Worm (Caenorhabditis elegans) whole organism, L1 larva: ENCODE results near the gene smg-3.
A peak's percentile ranks its signal among the peaks of the same experiment; 100 is the strongest.

ENCODE experiments used
- C16A3.4 ChIP-seq: fragments of 150-350 bp; optimal IDR thresholded peaks from 2 replicates; lab custom pipeline; 2014; ENCODE audit warnings: missing biosample characterization, missing genetic modification characterization
- F16B12.6 ChIP-seq: fragments of 150-350 bp; optimal IDR thresholded peaks from 2 replicates; lab custom pipeline; 2014; ENCODE audit warnings: missing biosample characterization, missing genetic modification characterization
- aha-1 ChIP-seq: fragments of 150-350 bp; optimal IDR thresholded peaks from 2 replicates; lab custom pipeline; 2014; ENCODE audit warnings: missing biosample characterization, missing genetic modification characterization
- aly-2 ChIP-seq: fragments of 150-350 bp; optimal IDR thresholded peaks from 2 replicates; lab custom pipeline; 2014; ENCODE audit warnings: missing biosample characterization, missing genetic modification characterization
- ama-1 ChIP-seq: fragments of 150-350 bp; optimal IDR thresholded peaks from 2 replicates; lab custom pipeline; 2014
- blmp-1 ChIP-seq: fragments of 150-350 bp; optimal IDR thresholded peaks from 2 replicates; lab custom pipeline; 2014; ENCODE audit warnings: missing biosample characterization, missing genetic modification characterization
- ceh-63 ChIP-seq: fragments of 200-800 bp; sonication (Bioruptor generic); optimal IDR thresholded peaks from 2 replicates; lab custom pipeline; 2018; ENCODE audit warnings: mild to moderate bottlenecking, missing genetic modification characterization, missing compliant biosample characterization
- ceh-8 ChIP-seq: fragments of 200-800 bp; sonication (Bioruptor generic); optimal IDR thresholded peaks from 2 replicates; lab custom pipeline; 2018; ENCODE audit warnings: mild to moderate bottlenecking, missing genetic modification characterization, moderate library complexity, missing compliant biosample characterization
- ceh-88 ChIP-seq: fragments of 200-800 bp; sonication (Bioruptor generic); IDR thresholded peaks from 2 replicates; pipeline ENCODE4 v1.3.6; 2022; ENCODE audit warnings: missing genetic modification characterization, missing compliant biosample characterization
- ceh-90 ChIP-seq: sonication (generic microtip); optimal IDR thresholded peaks from 2 replicates; lab custom pipeline; 2016; ENCODE audit warnings: missing genetic modification characterization, missing compliant biosample characterization
- ces-1 ChIP-seq: fragments of 150-350 bp; optimal IDR thresholded peaks from 2 replicates; lab custom pipeline; 2014; ENCODE audit warnings: missing biosample characterization, missing genetic modification reagents, missing genetic modification characterization
- dpl-1 ChIP-seq, 3 experiments: fragments of 150-350 bp in 2 of 3; sonication (generic microtip) in 1 of 3; optimal IDR thresholded peaks; 2 replicates each; lab custom pipeline; 2014 to 2017; ENCODE audit warnings: missing biosample characterization in 3 of 3, missing genetic modification characterization in 3 of 3, missing genetic modification reagents in 3 of 3
- dsc-1 ChIP-seq: sonication (generic microtip); optimal IDR thresholded peaks from 2 replicates; lab custom pipeline; 2016; ENCODE audit warnings: mild to moderate bottlenecking, missing genetic modification characterization, missing compliant biosample characterization
- efl-1 ChIP-seq, 4 experiments: fragments of 150-350 bp; optimal IDR thresholded peaks in 3 of 4; peaks in 1 of 4; 1 replicate in 1 of 4; 2 replicates in 3 of 4; lab custom pipeline; 2014; ENCODE audit warnings: missing biosample characterization in 2 of 4, missing genetic modification characterization in 2 of 4, missing genetic modification reagents in 2 of 4
- elt-3 ChIP-seq, 6 experiments: fragments of 150-350 bp in 1 of 6; sonication (generic microtip); optimal IDR thresholded peaks; 2 replicates each; lab custom pipeline; 2017 to 2018; ENCODE audit warnings: missing biosample characterization in 6 of 6, missing genetic modification characterization in 6 of 6, inconsistent platforms in 1 of 6
- ets-5 ChIP-seq: fragments of 200-800 bp; sonication (Bioruptor generic); IDR thresholded peaks from 2 replicates; pipeline ENCODE4 v1.3.6; 2022; ENCODE audit warnings: missing genetic modification characterization, missing compliant biosample characterization
- fkh-4 ChIP-seq: sonication (generic microtip); optimal IDR thresholded peaks from 2 replicates; lab custom pipeline; 2016; ENCODE audit warnings: missing compliant biosample characterization, missing genetic modification characterization, borderline replicate concordance
- fos-1 ChIP-seq: fragments of 150-350 bp; optimal IDR thresholded peaks from 2 replicates; lab custom pipeline; 2014; ENCODE audit warnings: missing biosample characterization, missing genetic modification characterization
- grh-1 ChIP-seq: fragments of 200-800 bp; sonication (Bioruptor generic); IDR thresholded peaks from 2 replicates; pipeline ENCODE4 v1.3.6; 2022; ENCODE audit warnings: missing genetic modification reagents, missing genetic modification characterization, missing compliant biosample characterization
- hlh-17 ChIP-seq: fragments of 200-800 bp; sonication (Bioruptor generic); optimal IDR thresholded peaks from 2 replicates; lab custom pipeline; 2018; ENCODE audit warnings: missing genetic modification characterization, mild to moderate bottlenecking, missing compliant biosample characterization, moderate library complexity, borderline replicate concordance
- irx-1 ChIP-seq: sonication (generic microtip); optimal IDR thresholded peaks from 2 replicates; lab custom pipeline; 2016; ENCODE audit warnings: missing genetic modification characterization, missing compliant biosample characterization
- isw-1 ChIP-seq: fragments of 200-800 bp; sonication (Bioruptor generic); IDR thresholded peaks from 2 replicates; pipeline ENCODE4 v1.3.6; 2022; ENCODE audit warnings: missing genetic modification characterization, missing compliant biosample characterization
- lin-13 ChIP-seq: fragments of 150-350 bp; optimal IDR thresholded peaks from 2 replicates; lab custom pipeline; 2014; ENCODE audit warnings: missing biosample characterization, missing genetic modification reagents, missing genetic modification characterization
- lin-14 ChIP-seq: fragments of 200-800 bp; sonication (Bioruptor generic); optimal IDR thresholded peaks from 2 replicates; lab custom pipeline; 2018; ENCODE audit warnings: mild to moderate bottlenecking, missing genetic modification characterization, moderate library complexity, missing compliant biosample characterization
- lin-15B ChIP-seq: fragments of 150-350 bp; sonication (generic microtip); optimal IDR thresholded peaks from 3 replicates; lab custom pipeline; 2014; ENCODE audit warnings: missing biosample characterization, missing genetic modification characterization
- lin-35 ChIP-seq, 2 experiments: fragments of 150-350 bp; optimal IDR thresholded peaks; 2 replicates each; lab custom pipeline; 2014; ENCODE audit warnings: missing biosample characterization in 2 of 2, missing genetic modification characterization in 2 of 2, missing genetic modification reagents in 2 of 2
- lin-39 ChIP-seq: fragments of 150-350 bp; optimal IDR thresholded peaks from 2 replicates; lab custom pipeline; 2014; ENCODE audit warnings: missing biosample characterization, missing genetic modification reagents, missing genetic modification characterization
- lir-3 ChIP-seq: sonication (generic microtip); optimal IDR thresholded peaks from 2 replicates; lab custom pipeline; 2016; ENCODE audit warnings: mild to moderate bottlenecking, missing genetic modification characterization, moderate library complexity, missing compliant biosample characterization; ENCODE audit not compliant: poor library complexity
- lsy-2 ChIP-seq, 2 experiments: fragments of 150-350 bp; optimal IDR thresholded peaks; 2 replicates each; lab custom pipeline; 2014; ENCODE audit warnings: missing biosample characterization in 2 of 2, missing genetic modification characterization in 2 of 2
- mdl-1 ChIP-seq, 2 experiments: fragments of 150-350 bp; optimal IDR thresholded peaks; 2 replicates each; lab custom pipeline; 2014 to 2017; ENCODE audit warnings: missing biosample characterization in 2 of 2, missing genetic modification characterization in 2 of 2, inconsistent platforms in 1 of 2
- mef-2 ChIP-seq: fragments of 150-350 bp; optimal IDR thresholded peaks from 2 replicates; lab custom pipeline; 2014; ENCODE audit warnings: missing biosample characterization, missing genetic modification characterization
- mep-1 ChIP-seq: fragments of 150-350 bp; optimal IDR thresholded peaks from 2 replicates; lab custom pipeline; 2014; ENCODE audit warnings: missing biosample characterization, missing genetic modification characterization
- nhr-11 ChIP-seq: fragments of 150-350 bp; optimal IDR thresholded peaks from 2 replicates; lab custom pipeline; 2014; ENCODE audit warnings: missing biosample characterization, missing genetic modification characterization
- nhr-19 ChIP-seq: fragments of 200-800 bp; sonication (Bioruptor generic); conservative IDR thresholded peaks from 2 replicates; pipeline ENCODE4 v1.3.6; 2022; ENCODE audit warnings: missing genetic modification characterization, missing compliant biosample characterization
- nhr-20 ChIP-seq: sonication (generic microtip); optimal IDR thresholded peaks from 2 replicates; lab custom pipeline; 2016; ENCODE audit warnings: mild to moderate bottlenecking, missing genetic modification characterization, missing compliant biosample characterization
- nhr-47 ChIP-seq: sonication (generic microtip); optimal IDR thresholded peaks from 2 replicates; lab custom pipeline; 2016; ENCODE audit warnings: mild to moderate bottlenecking, missing genetic modification characterization, moderate library complexity, missing compliant biosample characterization
- nhr-71 ChIP-seq: sonication (generic microtip); optimal IDR thresholded peaks from 2 replicates; lab custom pipeline; 2016; ENCODE audit warnings: mild to moderate bottlenecking, missing genetic modification characterization, moderate library complexity, missing compliant biosample characterization
- nhr-84 ChIP-seq: sonication (generic microtip); optimal IDR thresholded peaks from 2 replicates; lab custom pipeline; 2017; ENCODE audit warnings: missing biosample characterization, missing genetic modification characterization
- nhr-85 ChIP-seq: sonication (generic microtip); peaks from one replicate; lab custom pipeline; 2016; ENCODE audit warnings: missing genetic modification characterization, inconsistent platforms, missing compliant biosample characterization
- pax-3 ChIP-seq: fragments of 200-800 bp; sonication (Bioruptor generic); optimal IDR thresholded peaks from 2 replicates; lab custom pipeline; 2018; ENCODE audit warnings: mild to moderate bottlenecking, missing genetic modification characterization, moderate library complexity, missing compliant biosample characterization
- swsn-7 ChIP-seq: sonication (generic microtip); optimal IDR thresholded peaks from 2 replicates; lab custom pipeline; 2016; ENCODE audit warnings: missing genetic modification characterization, missing compliant biosample characterization
- tbx-2 ChIP-seq: sonication (generic microtip); optimal IDR thresholded peaks from 2 replicates; lab custom pipeline; 2016; ENCODE audit warnings: missing genetic modification characterization, missing compliant biosample characterization
- unc-130 ChIP-seq: fragments of 150-350 bp; optimal IDR thresholded peaks from 2 replicates; lab custom pipeline; 2017; ENCODE audit warnings: missing biosample characterization, missing genetic modification characterization, inconsistent platforms
- unc-30 ChIP-seq: sonication (generic microtip); optimal IDR thresholded peaks from 2 replicates; lab custom pipeline; 2017; ENCODE audit warnings: missing biosample characterization, missing genetic modification characterization
- vab-15 ChIP-seq: sonication (generic microtip); optimal IDR thresholded peaks from 2 replicates; lab custom pipeline; 2017; ENCODE audit warnings: missing genotype, mild to moderate bottlenecking, missing genetic modification characterization, missing compliant biosample characterization
- xbp-1 ChIP-seq: sonication (generic microtip); optimal IDR thresholded peaks from 2 replicates; lab custom pipeline; 2016; ENCODE audit warnings: missing genetic modification characterization, missing compliant biosample characterization
- zip-4 ChIP-seq: fragments of 200-800 bp; sonication (Bioruptor generic); optimal IDR thresholded peaks from 2 replicates; lab custom pipeline; 2018; ENCODE audit warnings: mild to moderate bottlenecking, missing genetic modification characterization, moderate library complexity, missing compliant biosample characterization
- ztf-11 ChIP-seq, 2 experiments: sonication (generic microtip); optimal IDR thresholded peaks; 2 replicates each; lab custom pipeline; 2016 to 2017; ENCODE audit warnings: missing genetic modification characterization in 2 of 2, missing biosample characterization in 1 of 2, missing compliant biosample characterization in 1 of 2
- ztf-4 ChIP-seq: fragments of 150-350 bp; optimal IDR thresholded peaks from 2 replicates; lab custom pipeline; 2014; ENCODE audit warnings: missing biosample characterization, missing genetic modification characterization

Gene smg-3

DNA sequence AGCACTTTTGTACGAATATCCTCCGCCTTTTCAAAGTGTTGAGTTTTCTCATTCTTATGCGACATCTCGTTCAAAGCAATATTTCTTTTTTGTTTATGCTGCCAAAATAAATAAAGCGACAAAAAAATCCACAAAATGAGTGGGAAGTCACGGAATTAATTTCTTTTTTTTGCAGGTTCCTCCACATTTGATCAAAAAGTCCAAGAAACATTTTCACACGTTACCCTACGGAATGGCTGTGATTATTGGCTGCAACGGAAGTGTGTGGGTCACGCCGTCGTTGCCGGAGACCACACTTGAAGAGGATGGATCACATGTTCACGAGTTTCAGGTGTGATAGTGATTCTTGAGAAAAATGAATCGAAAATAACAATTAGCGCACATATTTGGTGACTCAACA, 43.7 kb upstream of the smg-3 start, which contains the start of gene Y73B6BL.22:
Gene Y73B6BL.22, minus strand, starts transcription at position 101 of the 400 bp plus-strand sequence.
- no peak for TF ChIP-seq mdl-1 (tag; optimal IDR thresholded peaks at IDR 0.05; lab: Kevin White, UChicago)
- no peak for TF ChIP-seq hlh-17 (GFP tag; lab: Kevin White, UChicago)
- TF ChIP-seq efl-1 (optimal IDR thresholded peaks at IDR 0.05; lab: Kevin White, UChicago) = no peak
- no peak for TF ChIP-seq efl-1 (GFP tag; optimal IDR thresholded peaks at IDR 0.05 in 1 of 2; lab: Kevin White, UChicago)
- TF ChIP-seq ceh-88 (GFP tag; lab: Robert Waterston, UW) = no peak
- no peak for TF ChIP-seq C16A3.4 (tag; lab: Kevin White, UChicago)
- TF ChIP-seq blmp-1 (tag; lab: Kevin White, UChicago) = no peak
- TF ChIP-seq xbp-1 (tag; lab: Kevin White, UChicago) = no peak
- TF ChIP-seq mep-1 (tag; lab: Kevin White, UChicago) = no peak
- TF ChIP-seq nhr-84 = no peak
- no peak for TF ChIP-seq zip-4 (GFP tag; lab: Kevin White, UChicago)
- no peak for TF ChIP-seq nhr-11 (tag; lab: Kevin White, UChicago)
- no peak for TF ChIP-seq ztf-4
- no peak for TF ChIP-seq unc-30 (tag; lab: Kevin White, UChicago)
- no peak for TF ChIP-seq ceh-90 (tag; lab: Kevin White, UChicago)
- no peak for TF ChIP-seq irx-1 (tag; lab: Kevin White, UChicago)

- peak; percentile 47 for TF ChIP-seq dsc-1
- TF ChIP-seq lin-39 = no peak
- peak; percentile 98 to 99 for TF ChIP-seq lin-35 (GFP tag; optimal IDR thresholded peaks at IDR 0.05; lab: Kevin White, UChicago)
- peak; percentile 73 for TF ChIP-seq lin-15B
- no peak for TF ChIP-seq ces-1 (GFP tag; lab: Kevin White, UChicago)
- peak; percentile 50; the same call in 1 of the 2 replicates for TF ChIP-seq nhr-19 (GFP tag; lab: Robert Waterston, UW)
- TF ChIP-seq mdl-1 (tag; optimal IDR thresholded peaks at IDR 0.05; lab: Kevin White, UChicago) = peak in 1 of 2 experiments; percentile 13
- peak; percentile 75 to 87 for TF ChIP-seq lsy-2 (tag; optimal IDR thresholded peaks at IDR 0.05; lab: Kevin White, UChicago)
- peak; percentile 53 for TF ChIP-seq aly-2
- no peak for TF ChIP-seq mef-2 (tag; lab: Kevin White, UChicago)
- TF ChIP-seq grh-1 (GFP tag; lab: Robert Waterston, UW) = peak; percentile 19; the same call in 1 of the 2 replicates
- TF ChIP-seq tbx-2 (tag; lab: Kevin White, UChicago) = peak; percentile 60
- peak; percentile 22 for TF ChIP-seq ceh-8
- peak; percentile 77 for TF ChIP-seq nhr-47 (tag; lab: Kevin White, UChicago)
- peak; percentile 62 for TF ChIP-seq nhr-20
- TF ChIP-seq C16A3.4 (tag; lab: Kevin White, UChicago) = peak; percentile 70
- TF ChIP-seq F16B12.6 = peak; percentile 61
- TF ChIP-seq lir-3 (tag; lab: Kevin White, UChicago) = peak; percentile 13
- peak in 1 of 6 experiments; percentile 34 for TF ChIP-seq elt-3 (tag; optimal IDR thresholded peaks at IDR 0.05; lab: Kevin White, UChicago)
- TF ChIP-seq mep-1 (tag; lab: Kevin White, UChicago) = peak; percentile 65
- peak in 1 of 2 experiments; percentile 9 for TF ChIP-seq ztf-11 (tag; optimal IDR thresholded peaks at IDR 0.05; lab: Kevin White, UChicago)
- peak; percentile 63 for TF ChIP-seq swsn-7 (tag; lab: Kevin White, UChicago)
- TF ChIP-seq nhr-85 (tag; lab: Kevin White, UChicago) = peak; percentile 76
- TF ChIP-seq fkh-4 (tag; lab: Kevin White, UChicago) = no peak
- peak; percentile 54 for TF ChIP-seq lin-13 (GFP tag; lab: Kevin White, UChicago)
- no peak for TF ChIP-seq ets-5 (GFP tag; lab: Robert Waterston, UW)
- TF ChIP-seq ceh-90 (tag; lab: Kevin White, UChicago) = no peak
- TF ChIP-seq lin-14 (GFP tag; lab: Kevin White, UChicago) = no peak
- TF ChIP-seq ama-1 (lab: Kevin White, UChicago) = no peak
- peak; percentile 69 for TF ChIP-seq isw-1 (GFP tag; lab: Robert Waterston, UW)
- TF ChIP-seq ceh-63 (GFP tag; lab: Kevin White, UChicago) = no peak
- TF ChIP-seq dpl-1 (GFP tag; optimal IDR thresholded peaks at IDR 0.05; lab: Kevin White, UChicago) = peak; percentile 95 to 97 (median 96)
- no peak for TF ChIP-seq pax-3
- TF ChIP-seq unc-130 = peak; percentile 81
- TF ChIP-seq vab-15 = no peak
- TF ChIP-seq aha-1 (tag; lab: Kevin White, UChicago) = no peak
- peak; percentile 77 for TF ChIP-seq nhr-71
- no peak for TF ChIP-seq hlh-17 (GFP tag; lab: Kevin White, UChicago)
- TF ChIP-seq ceh-88 (GFP tag; lab: Robert Waterston, UW) = peak; percentile 32; the same call in 1 of the 2 replicates
- peak; percentile 41 for TF ChIP-seq irx-1 (tag; lab: Kevin White, UChicago)
- TF ChIP-seq fos-1 = peak; percentile 6
Measured at ce11 chrIV:6415149-6415548, 42.3 kb upstream of the smg-3 start, which contains the start of gene exos-2. TSS of gene exos-2 (plus strand) at chrIV:6415478.
